Worm (Caenorhabditis elegans) whole organism, early embryonic: Measurements from ENCODE around the gene slcr-46.2.

Experiments
- aly-1 ChIP-seq: sonication (generic microtip); optimal IDR thresholded peaks from 2 replicates; lab custom pipeline; 2016; ENCODE audit warnings: missing genetic modification characterization, missing compliant biosample characterization
- ama-1 ChIP-seq: fragments of 150-350 bp; optimal IDR thresholded peaks from 2 replicates; lab custom pipeline; 2014
- ceh-13 ChIP-seq: fragments of 200-800 bp; sonication (Bioruptor generic); optimal IDR thresholded peaks from 2 replicates; lab custom pipeline; 2018; ENCODE audit warnings: mild to moderate bottlenecking, missing genetic modification characterization, missing compliant biosample characterization
- ceh-36 ChIP-seq: sonication (generic microtip); optimal IDR thresholded peaks from 2 replicates; lab custom pipeline; 2016; ENCODE audit warnings: missing genetic modification characterization, inconsistent platforms, missing compliant biosample characterization
- hmbx-1 ChIP-seq: sonication (generic microtip); optimal IDR thresholded peaks from 2 replicates; lab custom pipeline; 2016; ENCODE audit warnings: mild to moderate bottlenecking, missing genetic modification characterization, missing compliant biosample characterization
- tbx-37 ChIP-seq: fragments of 200-800 bp; sonication (Bioruptor generic); conservative IDR thresholded peaks from 2 replicates; pipeline ENCODE4 v1.3.6; 2022; ENCODE audit warnings: missing genetic modification reagents, missing genetic modification characterization, missing compliant biosample characterization

DNA sequence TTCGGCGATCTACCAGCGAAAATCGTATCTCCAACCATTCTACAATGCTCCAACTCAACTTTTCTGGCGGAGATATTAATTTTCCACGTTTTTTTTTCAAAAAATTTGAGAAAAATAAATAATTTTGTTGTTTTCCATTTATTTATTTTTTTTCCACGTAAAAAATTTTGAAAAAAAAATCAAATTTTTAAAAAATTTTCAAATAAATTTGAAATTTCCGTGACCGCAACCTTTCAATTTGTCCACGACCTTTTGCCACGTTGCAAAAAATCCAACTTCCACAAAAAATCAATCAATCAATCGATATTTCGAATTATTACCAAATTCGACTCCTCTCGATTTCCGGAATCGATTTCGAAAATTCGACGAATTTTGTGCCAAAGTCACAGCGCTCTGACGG lies 18.7 kb downstream of the slcr-46.2 start, which contains the start of gene Y43F8A.2:
- TF ChIP-seq ceh-13 (no peak), ceh-36 (tag; lab: Kevin White, UChicago) (no peak), ama-1 (lab: Kevin White, UChicago) (no peak), tbx-37 (GFP tag; lab: Robert Waterston, UW) (no peak), aly-1 (tag; lab: Kevin White, UChicago) (no peak), hmbx-1 (tag; lab: Kevin White, UChicago) (no peak)
